Worm (Caenorhabditis elegans) whole organism, early embryonic: ENCODE data around the gene srg-8.

Experiments
- aly-1 ChIP-seq: sonication (generic microtip); optimal IDR thresholded peaks from 2 replicates; lab custom pipeline; 2016; ENCODE audit warnings: missing genetic modification characterization, missing compliant biosample characterization
- ama-1 ChIP-seq: fragments of 150-350 bp; optimal IDR thresholded peaks from 2 replicates; lab custom pipeline; 2014
- ceh-36 ChIP-seq: sonication (generic microtip); optimal IDR thresholded peaks from 2 replicates; lab custom pipeline; 2016; ENCODE audit warnings: missing genetic modification characterization, inconsistent platforms, missing compliant biosample characterization
- ets-7 ChIP-seq: sonication (generic microtip); optimal IDR thresholded peaks from 2 replicates; lab custom pipeline; 2016; ENCODE audit warnings: missing genotype, missing genetic modification characterization, missing compliant biosample characterization
- flt-1 ChIP-seq: fragments of 200-800 bp; sonication (Bioruptor generic); IDR thresholded peaks from 2 replicates; pipeline ENCODE4 v1.3.6; 2022; ENCODE audit warnings: missing genetic modification characterization, missing compliant biosample characterization
- hmbx-1 ChIP-seq: sonication (generic microtip); optimal IDR thresholded peaks from 2 replicates; lab custom pipeline; 2016; ENCODE audit warnings: mild to moderate bottlenecking, missing genetic modification characterization, missing compliant biosample characterization
- hmg-4 ChIP-seq: fragments of 200-800 bp; sonication (Bioruptor generic); optimal IDR thresholded peaks from 2 replicates; lab custom pipeline; 2018; ENCODE audit warnings: mild to moderate bottlenecking, missing genetic modification characterization, missing compliant biosample characterization
- hnd-1 ChIP-seq: sonication (generic microtip); optimal IDR thresholded peaks from 2 replicates; lab custom pipeline; 2016; ENCODE audit warnings: missing genetic modification characterization, missing compliant biosample characterization
- pes-1 ChIP-seq: fragments of 200-800 bp; sonication (Bioruptor generic); IDR thresholded peaks from 2 replicates; pipeline ENCODE4 v1.3.6; 2022; ENCODE audit warnings: missing genetic modification reagents, missing genetic modification characterization, missing compliant biosample characterization
- scrt-1 ChIP-seq: fragments of 200-800 bp; sonication (Bioruptor generic); IDR thresholded peaks from 2 replicates; pipeline ENCODE4 v1.3.6; 2022; ENCODE audit warnings: missing genetic modification characterization, missing compliant biosample characterization
- sea-1 ChIP-seq: fragments of 200-800 bp; sonication (Bioruptor generic); conservative IDR thresholded peaks from 2 replicates; pipeline ENCODE4 v1.3.6; 2022; ENCODE audit warnings: missing genetic modification characterization, missing compliant biosample characterization
- tbx-11 ChIP-seq: fragments of 200-800 bp; sonication (Bioruptor generic); IDR thresholded peaks from 2 replicates; pipeline ENCODE4 v1.3.6; 2022; ENCODE audit warnings: missing genetic modification characterization, missing compliant biosample characterization
- tbx-37 ChIP-seq: fragments of 200-800 bp; sonication (Bioruptor generic); conservative IDR thresholded peaks from 2 replicates; pipeline ENCODE4 v1.3.6; 2022; ENCODE audit warnings: missing genetic modification reagents, missing genetic modification characterization, missing compliant biosample characterization
- tra-4 ChIP-seq: sonication (generic microtip); optimal IDR thresholded peaks from 2 replicates; lab custom pipeline; 2017; ENCODE audit warnings: missing genetic modification characterization, missing compliant biosample characterization

DNA sequence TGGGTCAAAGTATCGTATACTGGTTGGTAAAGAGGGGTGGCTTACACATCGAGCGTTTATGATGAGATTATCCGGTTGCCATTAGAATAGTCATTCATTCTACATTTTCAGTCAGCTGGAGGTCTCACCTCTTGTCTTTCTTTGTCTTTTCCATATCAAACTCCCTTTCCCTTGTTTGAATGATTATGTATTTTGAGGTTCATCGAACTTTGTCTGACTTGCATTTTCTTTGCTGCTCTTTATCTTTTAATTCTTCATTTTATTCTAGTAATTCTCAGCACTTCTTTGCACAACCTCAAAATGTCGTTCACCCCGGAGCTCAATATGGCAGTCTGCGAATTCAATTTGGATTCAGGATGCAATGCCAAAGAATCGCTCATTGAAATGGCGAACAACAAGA, 14.1 kb downstream of the srg-8 start, which contains the start of gene T12A2.3:
- TF ChIP-seq tra-4 (tag; lab: Kevin White, UChicago) (no peak), ama-1 (no peak), hmg-4 (GFP tag; lab: Kevin White, UChicago) (no peak), flt-1 (no peak), tbx-37 (GFP tag; lab: Robert Waterston, UW) (no peak), hnd-1 (tag; lab: Kevin White, UChicago) (no peak), sea-1 (GFP tag; lab: Robert Waterston, UW) (no peak), hmbx-1 (tag; lab: Kevin White, UChicago) (no peak), scrt-1 (GFP tag; lab: Robert Waterston, UW) (no peak), tbx-11 (GFP tag; lab: Robert Waterston, UW) (no peak), ceh-36 (tag; lab: Kevin White, UChicago) (no peak), ets-7 (no peak), pes-1 (GFP tag; lab: Robert Waterston, UW) (no peak), aly-1 (tag; lab: Kevin White, UChicago) (no peak)
